Worm (Caenorhabditis elegans) whole organism, young adult: ENCODE measurements around the gene gpd-3.

ENCODE experiments used
- B0019.2 ChIP-seq: fragments of 200-800 bp; sonication (Bioruptor generic); conservative IDR thresholded peaks from 2 replicates; pipeline ENCODE4 v1.3.6; 2022; ENCODE audit warnings: missing genetic modification reagents, missing genetic modification characterization, missing compliant biosample characterization
- B0261.1 ChIP-seq: sonication (generic microtip); optimal IDR thresholded peaks from 2 replicates; lab custom pipeline; 2016; ENCODE audit warnings: mild to moderate bottlenecking, missing genetic modification characterization, moderate library complexity, missing compliant biosample characterization
- B0336.3 ChIP-seq: fragments of 200-800 bp; sonication (Bioruptor generic); IDR thresholded peaks from 2 replicates; pipeline ENCODE4 v1.3.6; 2022; ENCODE audit warnings: missing genetic modification characterization, missing compliant biosample characterization
- D2030.7 ChIP-seq: fragments of 200-800 bp; sonication (Bioruptor generic); IDR thresholded peaks from 2 replicates; pipeline ENCODE4 v1.3.6; 2022; ENCODE audit warnings: missing genetic modification reagents, missing genetic modification characterization, missing compliant biosample characterization
- F23B12.7 ChIP-seq: sonication (generic microtip); optimal IDR thresholded peaks from 2 replicates; lab custom pipeline; 2017; ENCODE audit warnings: missing genetic modification characterization, mild to moderate bottlenecking, missing compliant biosample characterization, antibody characterized with exemption, moderate library complexity; ENCODE audit not compliant: insufficient read depth
- F33H1.4 ChIP-seq: fragments of 200-800 bp; sonication (Bioruptor generic); IDR thresholded peaks from 2 replicates; pipeline ENCODE4 v1.3.6; 2022; ENCODE audit warnings: missing genetic modification reagents, missing genetic modification characterization, missing compliant biosample characterization
- F39B2.1 ChIP-seq: fragments of 200-800 bp; sonication (Bioruptor generic); IDR thresholded peaks from 2 replicates; pipeline ENCODE4 v1.3.6; 2022; ENCODE audit warnings: missing genetic modification reagents, missing genetic modification characterization, missing compliant biosample characterization
- F52B5.7 ChIP-seq: sonication (generic microtip); optimal IDR thresholded peaks from 2 replicates; lab custom pipeline; 2016; ENCODE audit warnings: mild to moderate bottlenecking, missing genetic modification characterization, missing compliant biosample characterization
- F55B11.4 ChIP-seq: sonication (generic microtip); optimal IDR thresholded peaks from 2 replicates; lab custom pipeline; 2016; ENCODE audit warnings: missing compliant biosample characterization, missing genetic modification characterization, borderline replicate concordance; ENCODE audit not compliant: insufficient read depth
- K11D2.4 ChIP-seq: fragments of 200-800 bp; sonication (Bioruptor generic); IDR thresholded peaks from 2 replicates; pipeline ENCODE4 v1.3.6; 2022; ENCODE audit warnings: missing genetic modification reagents, missing genetic modification characterization, missing compliant biosample characterization
- K12H6.12 ChIP-seq: fragments of 200-800 bp; sonication (Bioruptor generic); optimal IDR thresholded peaks from 2 replicates; lab custom pipeline; 2018; ENCODE audit warnings: mild to moderate bottlenecking, missing genetic modification characterization, missing compliant biosample characterization
- T07F8.4 ChIP-seq: sonication (generic microtip); optimal IDR thresholded peaks from 2 replicates; lab custom pipeline; 2016; ENCODE audit warnings: mild to moderate bottlenecking, missing genetic modification characterization, moderate library complexity, missing compliant biosample characterization
- T26A5.8 ChIP-seq: sonication (generic microtip); optimal IDR thresholded peaks from 2 replicates; lab custom pipeline; 2016; ENCODE audit warnings: missing genetic modification characterization, missing compliant biosample characterization
- Y53F4B.3 ChIP-seq: fragments of 200-800 bp; sonication (Bioruptor generic); IDR thresholded peaks from 2 replicates; pipeline ENCODE4 v1.3.6; 2022; ENCODE audit warnings: missing genetic modification reagents, missing genetic modification characterization, missing compliant biosample characterization
- Y53G8AR.9 ChIP-seq: fragments of 200-800 bp; sonication (Bioruptor generic); conservative IDR thresholded peaks from 2 replicates; pipeline ENCODE4 v1.3.6; 2022; ENCODE audit warnings: missing genetic modification reagents, missing genetic modification characterization, missing compliant biosample characterization
- Y67H2A.10 ChIP-seq: fragments of 200-800 bp; sonication (Bioruptor generic); conservative IDR thresholded peaks from 2 replicates; pipeline ENCODE4 v1.3.6; 2022; ENCODE audit warnings: missing genetic modification reagents, missing genetic modification characterization, missing compliant biosample characterization
- akir-1 ChIP-seq: fragments of 200-800 bp; sonication (Bioruptor generic); optimal IDR thresholded peaks from 2 replicates; lab custom pipeline; 2018; ENCODE audit warnings: mild to moderate bottlenecking, missing genetic modification characterization, moderate library complexity, missing compliant biosample characterization
- ama-1 ChIP-seq, 3 experiments: fragments of 150-350 bp in 1 of 3; sonication (generic microtip) in 2 of 3; optimal IDR thresholded peaks; 2 replicates each; lab custom pipeline; 2014 to 2018; ENCODE audit warnings: missing biosample characterization in 2 of 3, missing genetic modification characterization in 2 of 3, missing genetic modification reagents in 2 of 3
- aptf-3 ChIP-seq: fragments of 200-800 bp; sonication (Bioruptor generic); IDR thresholded peaks from 2 replicates; pipeline ENCODE4 v1.3.6; 2022; ENCODE audit warnings: missing genetic modification characterization, missing compliant biosample characterization
- bed-2 ChIP-seq: fragments of 200-800 bp; sonication (Bioruptor generic); IDR thresholded peaks from 2 replicates; pipeline ENCODE4 v1.3.6; 2022; ENCODE audit warnings: missing genetic modification reagents, missing genetic modification characterization, missing compliant biosample characterization
- cebp-1 ChIP-seq, 2 experiments: fragments of 200-800 bp in 1 of 2; sonication (Bioruptor generic) in 1 of 2; sonication (generic microtip) in 1 of 2; IDR thresholded peaks in 1 of 2; optimal IDR thresholded peaks in 1 of 2; 2 replicates each; pipeline versions ENCODE4 v1.3.6 to Lab custom; 2017 to 2022; ENCODE audit warnings: missing compliant biosample characterization in 2 of 2, missing genetic modification characterization in 2 of 2, mild to moderate bottlenecking in 1 of 2, missing genetic modification reagents in 1 of 2, moderate library complexity in 1 of 2
- ceh-58 ChIP-seq: fragments of 200-800 bp; sonication (Bioruptor generic); IDR thresholded peaks from 2 replicates; pipeline ENCODE4 v1.3.6; 2022; ENCODE audit warnings: missing genetic modification characterization, missing compliant biosample characterization
- chd-7 ChIP-seq: sonication (generic microtip); optimal IDR thresholded peaks from 2 replicates; lab custom pipeline; 2016; ENCODE audit warnings: mild to moderate bottlenecking, missing genetic modification characterization, moderate library complexity, missing compliant biosample characterization
- dox-1 ChIP-seq: fragments of 200-800 bp; sonication (Bioruptor generic); IDR thresholded peaks from 2 replicates; pipeline ENCODE4 v1.3.6; 2022; ENCODE audit warnings: missing genetic modification reagents, missing genetic modification characterization, missing compliant biosample characterization
- dpff-1 ChIP-seq: sonication (generic microtip); optimal IDR thresholded peaks from 2 replicates; lab custom pipeline; 2017; ENCODE audit warnings: mild to moderate bottlenecking, missing genetic modification characterization, missing compliant biosample characterization
- dpl-1 ChIP-seq: fragments of 150-350 bp; optimal IDR thresholded peaks from 2 replicates; lab custom pipeline; 2014; ENCODE audit warnings: missing biosample characterization, missing genetic modification reagents, missing genetic modification characterization
- gei-17 ChIP-seq: fragments of 200-800 bp; sonication (Bioruptor generic); optimal IDR thresholded peaks from 2 replicates; lab custom pipeline; 2018; ENCODE audit warnings: mild to moderate bottlenecking, missing genetic modification characterization, missing compliant biosample characterization
- hlh-26 ChIP-seq: fragments of 200-800 bp; sonication (Bioruptor generic); conservative IDR thresholded peaks from 2 replicates; pipeline ENCODE4 v1.3.6; 2022; ENCODE audit warnings: missing genetic modification reagents, missing genetic modification characterization, missing compliant biosample characterization
- hsf-1 ChIP-seq: fragments of 200-800 bp; sonication (Bioruptor generic); IDR thresholded peaks from 2 replicates; pipeline ENCODE4 v1.3.6; 2022; ENCODE audit warnings: missing genetic modification reagents, missing genetic modification characterization, missing compliant biosample characterization
- let-526 ChIP-seq: fragments of 200-800 bp; sonication (Bioruptor generic); IDR thresholded peaks from 2 replicates; pipeline ENCODE4 v1.3.6; 2022; ENCODE audit warnings: missing genetic modification reagents, missing genetic modification characterization, missing compliant biosample characterization
- lin-54 ChIP-seq: fragments of 200-800 bp; sonication (Bioruptor generic); optimal IDR thresholded peaks from 2 replicates; lab custom pipeline; 2018; ENCODE audit warnings: mild to moderate bottlenecking, missing genetic modification characterization, missing compliant biosample characterization
- lir-1 ChIP-seq: fragments of 200-800 bp; sonication (Bioruptor generic); conservative IDR thresholded peaks from 2 replicates; pipeline ENCODE4 v1.3.6; 2022; ENCODE audit warnings: missing genetic modification reagents, missing genetic modification characterization, missing compliant biosample characterization
- nfya-1 ChIP-seq: sonication (generic microtip); optimal IDR thresholded peaks from 2 replicates; lab custom pipeline; 2017; ENCODE audit warnings: antibody characterized with exemption, missing compliant biosample characterization, missing genetic modification characterization, borderline replicate concordance; ENCODE audit not compliant: insufficient read depth
- nhr-27 ChIP-seq: fragments of 200-800 bp; sonication (Bioruptor generic); optimal IDR thresholded peaks from 2 replicates; lab custom pipeline; 2018; ENCODE audit warnings: mild to moderate bottlenecking, missing genetic modification characterization, moderate library complexity, missing compliant biosample characterization
- pha-4 ChIP-seq: fragments of 150-350 bp; sonication (generic microtip); optimal IDR thresholded peaks from 2 replicates; lab custom pipeline; 2014; ENCODE audit warnings: missing biosample characterization, missing genetic modification reagents, missing genetic modification characterization
- snpc-1.3 ChIP-seq: sonication (generic microtip); optimal IDR thresholded peaks from 2 replicates; lab custom pipeline; 2017; ENCODE audit warnings: missing genetic modification characterization, mild to moderate bottlenecking, missing compliant biosample characterization, antibody characterized with exemption, moderate library complexity, missing genotype, missing genetic modification reagents; ENCODE audit not compliant: insufficient read depth
- snpc-3.4 ChIP-seq: sonication (generic microtip); optimal IDR thresholded peaks from 2 replicates; lab custom pipeline; 2017; ENCODE audit warnings: missing genetic modification characterization, mild to moderate bottlenecking, missing compliant biosample characterization, antibody characterized with exemption, moderate library complexity, missing genotype, missing genetic modification reagents
- somi-1 ChIP-seq: fragments of 200-800 bp; sonication (Bioruptor generic); optimal IDR thresholded peaks from 2 replicates; lab custom pipeline; 2018; ENCODE audit warnings: mild to moderate bottlenecking, missing genetic modification characterization, missing compliant biosample characterization
- sptf-2 ChIP-seq: fragments of 200-800 bp; sonication (Bioruptor generic); optimal IDR thresholded peaks from 2 replicates; lab custom pipeline; 2018; ENCODE audit warnings: mild to moderate bottlenecking, missing genetic modification characterization, missing compliant biosample characterization
- tlf-1 ChIP-seq: fragments of 200-800 bp; sonication (Bioruptor generic); optimal IDR thresholded peaks from 2 replicates; lab custom pipeline; 2018; ENCODE audit warnings: mild to moderate bottlenecking, missing genetic modification characterization, missing compliant biosample characterization
- unc-62 ChIP-seq: fragments of 150-350 bp; optimal IDR thresholded peaks from 2 replicates; lab custom pipeline; 2014; ENCODE audit warnings: missing biosample characterization, missing genetic modification reagents, missing genetic modification characterization
- xnd-1 ChIP-seq: sonication (generic microtip); optimal IDR thresholded peaks from 2 replicates; lab custom pipeline; 2016; ENCODE audit warnings: missing genotype, missing genetic modification reagents, missing genetic modification characterization, missing compliant biosample characterization
- zim-3 ChIP-seq: sonication (generic microtip); optimal IDR thresholded peaks from 2 replicates; lab custom pipeline; 2017; ENCODE audit warnings: mild to moderate bottlenecking, missing genetic modification characterization, moderate library complexity, missing compliant biosample characterization
- ztf-22 ChIP-seq: fragments of 200-800 bp; sonication (Bioruptor generic); optimal IDR thresholded peaks from 2 replicates; lab custom pipeline; 2018; ENCODE audit warnings: mild to moderate bottlenecking, missing genetic modification characterization, moderate library complexity, missing compliant biosample characterization
- ztf-25 ChIP-seq: fragments of 200-800 bp; sonication (Bioruptor generic); IDR thresholded peaks from 2 replicates; pipeline ENCODE4 v1.3.6; 2022; ENCODE audit warnings: missing genetic modification reagents, missing genetic modification characterization, missing compliant biosample characterization

gpd-3 gene

ce11 chrX:3127626-3128142 is 14.5 kb upstream of the gpd-3 start (continued):
- TF ChIP-seq tlf-1 (peak; percentile 56), ztf-22 (GFP tag; lab: Kevin White, UChicago) (peak; percentile 87), F55B11.4 (tag; lab: Kevin White, UChicago) (no peak), nfya-1 (tag; lab: Kevin White, UChicago) (no peak), Y53G8AR.9 (0 out of 2 replicates have a peak, but pooled peaks have one; percentile 44), cebp-1 (GFP tag; IDR thresholded peaks at IDR 0.05; lab: Robert Waterston, UW) (peak; percentile 58; the same call in 1 of the 2 replicates), cebp-1 (tag; optimal IDR thresholded peaks at IDR 0.05; lab: Kevin White, UChicago) (peak; percentile 92), dox-1 (GFP tag; lab: Robert Waterston, UW) (peak; percentile 94), unc-62 (GFP tag; lab: Kevin White, UChicago) (peak; percentile 33), snpc-1.3 (tag; lab: Kevin White, UChicago) (no peak), T26A5.8 (no peak), xnd-1 (tag; lab: Kevin White, UChicago) (no peak), B0019.2 (GFP tag; lab: Robert Waterston, UW) (no peak), gei-17 (GFP tag; lab: Kevin White, UChicago) (peak; percentile 87), K11D2.4 (GFP tag; lab: Robert Waterston, UW) (peak; percentile 76), F52B5.7 (tag; lab: Kevin White, UChicago) (peak; percentile 49), ama-1 (optimal IDR thresholded peaks at IDR 0.05; lab: Kevin White, UChicago) (no peak), ama-1 (GFP tag; optimal IDR thresholded peaks at IDR 0.05; lab: Kevin White, UChicago) (no peak), pha-4 (tag; lab: Kevin White, UChicago) (peak; percentile 94), F23B12.7 (tag; lab: Kevin White, UChicago) (no peak), T07F8.4 (tag; lab: Kevin White, UChicago) (peak; percentile 67), B0261.1 (peak; percentile 13), lir-1 (GFP tag; lab: Robert Waterston, UW) (peak; percentile 99), D2030.7 (GFP tag; lab: Robert Waterston, UW) (no peak), aptf-3 (GFP tag; lab: Robert Waterston, UW) (no peak), zim-3 (tag; lab: Kevin White, UChicago) (no peak), ztf-25 (GFP tag; lab: Robert Waterston, UW) (no peak), F33H1.4 (0 out of 2 replicates have a peak, but pooled peaks have one; percentile 8), lin-54 (peak; percentile 54), nhr-27 (tag; lab: Kevin White, UChicago) (peak; percentile 42), dpl-1 (GFP tag; lab: Kevin White, UChicago) (no peak), let-526 (peak; percentile 80; the same call in 1 of the 2 replicates), sptf-2 (no peak), bed-2 (GFP tag; lab: Robert Waterston, UW) (peak; percentile 61; the same call in 1 of the 2 replicates), F39B2.1 (GFP tag; lab: Robert Waterston, UW) (no peak), dpff-1 (tag; lab: Kevin White, UChicago) (no peak), somi-1 (peak; percentile 68), chd-7 (peak; percentile 88), B0336.3 (GFP tag; lab: Robert Waterston, UW) (peak; percentile 93), snpc-3.4 (tag; lab: Kevin White, UChicago) (peak; percentile 4), akir-1 (GFP tag; lab: Kevin White, UChicago) (no peak), hsf-1 (no peak), hlh-26 (GFP tag; lab: Robert Waterston, UW) (no peak), Y67H2A.10 (GFP tag; lab: Robert Waterston, UW) (0 out of 2 replicates have a peak, but pooled peaks have one; percentile 19), ceh-58 (GFP tag; lab: Robert Waterston, UW) (no peak), Y53F4B.3 (GFP tag; lab: Robert Waterston, UW) (no peak), K12H6.12 (tag; lab: Kevin White, UChicago) (peak; percentile 95)
